Worm (Caenorhabditis elegans) whole organism, late embryonic: ENCODE measurements around the gene T27E7.9.

Experiments
- ceh-9 ChIP-seq: sonication (generic microtip); optimal IDR thresholded peaks from 2 replicates; lab custom pipeline; 2016; ENCODE audit warnings: mild to moderate bottlenecking, missing genetic modification characterization, inconsistent platforms, missing compliant biosample characterization
- npax-4 ChIP-seq: sonication (generic microtip); optimal IDR thresholded peaks from 2 replicates; lab custom pipeline; 2016; ENCODE audit warnings: missing genetic modification characterization, missing compliant biosample characterization
- pag-3 ChIP-seq: sonication (generic microtip); optimal IDR thresholded peaks from 2 replicates; lab custom pipeline; 2016; ENCODE audit warnings: missing compliant biosample characterization, missing genetic modification characterization, borderline replicate concordance

DNA sequence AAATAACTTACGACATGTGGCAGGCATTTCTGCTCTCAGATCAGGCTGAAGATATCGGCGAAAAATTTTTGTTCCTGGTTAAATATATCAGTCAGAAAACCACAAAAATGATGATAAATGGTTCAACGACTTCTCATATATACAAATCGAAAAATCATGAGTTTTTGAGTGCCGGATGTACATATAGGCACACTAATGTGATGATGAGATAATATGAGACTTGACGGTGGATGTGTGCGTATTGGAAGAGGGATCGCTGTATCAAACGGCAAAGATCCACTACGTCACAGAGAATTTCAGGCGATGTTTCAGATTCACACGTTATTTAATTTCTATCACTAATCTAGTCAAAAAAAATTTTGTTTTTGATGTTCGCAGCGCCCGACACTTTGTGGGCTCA is 23.4 kb upstream of the T27E7.9 start, which contains the start of gene glb-34:
- no peak for TF ChIP-seq npax-4 (tag; lab: Kevin White, UChicago)
- no peak for TF ChIP-seq ceh-9 (tag; lab: Kevin White, UChicago)
- no peak for TF ChIP-seq pag-3
